Worm (Caenorhabditis elegans) whole organism, young adult: ENCODE results near the gene T02D1.9.

Experiments used
- B0019.2 ChIP-seq: fragments of 200-800 bp; sonication (Bioruptor generic); conservative IDR thresholded peaks from 2 replicates; pipeline ENCODE4 v1.3.6; 2022; ENCODE audit warnings: missing genetic modification reagents, missing genetic modification characterization, missing compliant biosample characterization
- B0035.1 ChIP-seq: sonication (generic microtip); optimal IDR thresholded peaks from 2 replicates; lab custom pipeline; 2016; ENCODE audit warnings: missing genetic modification characterization, mild to moderate bottlenecking, missing compliant biosample characterization, missing genotype, missing genetic modification reagents
- B0336.3 ChIP-seq: fragments of 200-800 bp; sonication (Bioruptor generic); IDR thresholded peaks from 2 replicates; pipeline ENCODE4 v1.3.6; 2022; ENCODE audit warnings: missing genetic modification characterization, missing compliant biosample characterization
- D2030.7 ChIP-seq: fragments of 200-800 bp; sonication (Bioruptor generic); IDR thresholded peaks from 2 replicates; pipeline ENCODE4 v1.3.6; 2022; ENCODE audit warnings: missing genetic modification reagents, missing genetic modification characterization, missing compliant biosample characterization
- F22D6.2 ChIP-seq: sonication (generic microtip); optimal IDR thresholded peaks from 2 replicates; lab custom pipeline; 2016; ENCODE audit warnings: mild to moderate bottlenecking, missing genetic modification characterization, missing compliant biosample characterization
- F23B12.7 ChIP-seq: sonication (generic microtip); optimal IDR thresholded peaks from 2 replicates; lab custom pipeline; 2017; ENCODE audit warnings: missing genetic modification characterization, mild to moderate bottlenecking, missing compliant biosample characterization, antibody characterized with exemption, moderate library complexity; ENCODE audit not compliant: insufficient read depth
- F37B4.10 ChIP-seq: fragments of 200-800 bp; sonication (Bioruptor generic); IDR thresholded peaks from 2 replicates; pipeline ENCODE4 v1.3.6; 2022; ENCODE audit warnings: missing genetic modification characterization, missing compliant biosample characterization
- F39B2.1 ChIP-seq: fragments of 200-800 bp; sonication (Bioruptor generic); IDR thresholded peaks from 2 replicates; pipeline ENCODE4 v1.3.6; 2022; ENCODE audit warnings: missing genetic modification reagents, missing genetic modification characterization, missing compliant biosample characterization
- F52B5.7 ChIP-seq: sonication (generic microtip); optimal IDR thresholded peaks from 2 replicates; lab custom pipeline; 2016; ENCODE audit warnings: mild to moderate bottlenecking, missing genetic modification characterization, missing compliant biosample characterization
- F57A8.1 ChIP-seq: fragments of 200-800 bp; sonication (Bioruptor generic); optimal IDR thresholded peaks from 2 replicates; lab custom pipeline; 2018; ENCODE audit warnings: mild to moderate bottlenecking, missing genetic modification characterization, moderate library complexity, missing compliant biosample characterization
- F57C9.4 ChIP-seq: sonication (generic microtip); optimal IDR thresholded peaks from 2 replicates; lab custom pipeline; 2017; ENCODE audit warnings: mild to moderate bottlenecking, missing genetic modification characterization, missing compliant biosample characterization
- K12H6.12 ChIP-seq: fragments of 200-800 bp; sonication (Bioruptor generic); optimal IDR thresholded peaks from 2 replicates; lab custom pipeline; 2018; ENCODE audit warnings: mild to moderate bottlenecking, missing genetic modification characterization, missing compliant biosample characterization
- Y53F4B.3 ChIP-seq: fragments of 200-800 bp; sonication (Bioruptor generic); IDR thresholded peaks from 2 replicates; pipeline ENCODE4 v1.3.6; 2022; ENCODE audit warnings: missing genetic modification reagents, missing genetic modification characterization, missing compliant biosample characterization
- Y95B8A.8 ChIP-seq: fragments of 200-800 bp; sonication (Bioruptor generic); IDR thresholded peaks from 2 replicates; pipeline ENCODE4 v1.3.6; 2022; ENCODE audit warnings: missing genetic modification reagents, missing genetic modification characterization, missing compliant biosample characterization
- ZK185.1 ChIP-seq: sonication (generic microtip); optimal IDR thresholded peaks from 2 replicates; lab custom pipeline; 2016; ENCODE audit warnings: mild to moderate bottlenecking, missing genetic modification characterization, missing compliant biosample characterization; ENCODE audit not compliant: poor library complexity, severe bottlenecking
- aptf-2 ChIP-seq: fragments of 200-800 bp; sonication (Bioruptor generic); conservative IDR thresholded peaks from 2 replicates; pipeline ENCODE4 v1.3.6; 2022; ENCODE audit warnings: missing genetic modification reagents, missing genetic modification characterization, missing compliant biosample characterization
- athp-1 ChIP-seq: sonication (generic microtip); optimal IDR thresholded peaks from 2 replicates; lab custom pipeline; 2017; ENCODE audit warnings: mild to moderate bottlenecking, missing genetic modification characterization, missing compliant biosample characterization
- bed-1 ChIP-seq: fragments of 200-800 bp; sonication (Bioruptor generic); IDR thresholded peaks from 2 replicates; pipeline ENCODE4 v1.3.6; 2022; ENCODE audit warnings: missing genetic modification reagents, missing genetic modification characterization, missing compliant biosample characterization
- bed-2 ChIP-seq: fragments of 200-800 bp; sonication (Bioruptor generic); IDR thresholded peaks from 2 replicates; pipeline ENCODE4 v1.3.6; 2022; ENCODE audit warnings: missing genetic modification reagents, missing genetic modification characterization, missing compliant biosample characterization
- cebp-1 ChIP-seq, 2 experiments: fragments of 200-800 bp in 1 of 2; sonication (Bioruptor generic) in 1 of 2; sonication (generic microtip) in 1 of 2; IDR thresholded peaks in 1 of 2; optimal IDR thresholded peaks in 1 of 2; 2 replicates each; pipeline versions ENCODE4 v1.3.6 to Lab custom; 2017 to 2022; ENCODE audit warnings: missing compliant biosample characterization in 2 of 2, missing genetic modification characterization in 2 of 2, mild to moderate bottlenecking in 1 of 2, missing genetic modification reagents in 1 of 2, moderate library complexity in 1 of 2
- chd-7 ChIP-seq: sonication (generic microtip); optimal IDR thresholded peaks from 2 replicates; lab custom pipeline; 2016; ENCODE audit warnings: mild to moderate bottlenecking, missing genetic modification characterization, moderate library complexity, missing compliant biosample characterization
- die-1 ChIP-seq: sonication (generic microtip); optimal IDR thresholded peaks from 2 replicates; lab custom pipeline; 2016; ENCODE audit warnings: missing genotype, mild to moderate bottlenecking, missing genetic modification characterization, missing compliant biosample characterization
- dpff-1 ChIP-seq: sonication (generic microtip); optimal IDR thresholded peaks from 2 replicates; lab custom pipeline; 2017; ENCODE audit warnings: mild to moderate bottlenecking, missing genetic modification characterization, missing compliant biosample characterization
- dpl-1 ChIP-seq: fragments of 150-350 bp; optimal IDR thresholded peaks from 2 replicates; lab custom pipeline; 2014; ENCODE audit warnings: missing biosample characterization, missing genetic modification reagents, missing genetic modification characterization
- ets-4 ChIP-seq: fragments of 200-800 bp; sonication (Bioruptor generic); optimal IDR thresholded peaks from 2 replicates; lab custom pipeline; 2018; ENCODE audit warnings: mild to moderate bottlenecking, missing genetic modification characterization, missing compliant biosample characterization
- him-1 ChIP-seq: sonication (generic microtip); optimal IDR thresholded peaks from 2 replicates; lab custom pipeline; 2016; ENCODE audit warnings: missing genotype, missing genetic modification reagents, missing genetic modification characterization, missing compliant biosample characterization
- hlh-26 ChIP-seq: fragments of 200-800 bp; sonication (Bioruptor generic); conservative IDR thresholded peaks from 2 replicates; pipeline ENCODE4 v1.3.6; 2022; ENCODE audit warnings: missing genetic modification reagents, missing genetic modification characterization, missing compliant biosample characterization
- let-526 ChIP-seq: fragments of 200-800 bp; sonication (Bioruptor generic); IDR thresholded peaks from 2 replicates; pipeline ENCODE4 v1.3.6; 2022; ENCODE audit warnings: missing genetic modification reagents, missing genetic modification characterization, missing compliant biosample characterization
- lin-26 ChIP-seq: fragments of 200-800 bp; sonication (Bioruptor generic); IDR thresholded peaks from 2 replicates; pipeline ENCODE4 v1.3.6; 2022; ENCODE audit warnings: missing genetic modification reagents, missing genetic modification characterization, missing compliant biosample characterization
- lsl-1 ChIP-seq: fragments of 200-800 bp; sonication (Bioruptor generic); optimal IDR thresholded peaks from 2 replicates; lab custom pipeline; 2018; ENCODE audit warnings: mild to moderate bottlenecking, missing genetic modification characterization, moderate library complexity, missing compliant biosample characterization
- lsy-27 ChIP-seq: sonication (generic microtip); optimal IDR thresholded peaks from 2 replicates; lab custom pipeline; 2017; ENCODE audit warnings: missing genetic modification characterization, mild to moderate bottlenecking, missing compliant biosample characterization, antibody characterized with exemption, missing genotype, borderline replicate concordance; ENCODE audit not compliant: insufficient read depth
- madf-8 ChIP-seq: fragments of 200-800 bp; sonication (Bioruptor generic); conservative IDR thresholded peaks from 2 replicates; pipeline ENCODE4 v1.3.6; 2022; ENCODE audit warnings: missing genetic modification reagents, missing genetic modification characterization, missing compliant biosample characterization
- mxl-1 ChIP-seq: sonication (generic microtip); optimal IDR thresholded peaks from 2 replicates; lab custom pipeline; 2016; ENCODE audit warnings: missing genetic modification characterization, missing compliant biosample characterization
- nhr-27 ChIP-seq: fragments of 200-800 bp; sonication (Bioruptor generic); optimal IDR thresholded peaks from 2 replicates; lab custom pipeline; 2018; ENCODE audit warnings: mild to moderate bottlenecking, missing genetic modification characterization, moderate library complexity, missing compliant biosample characterization
- pbrm-1 ChIP-seq: fragments of 200-800 bp; sonication (Bioruptor generic); IDR thresholded peaks from 2 replicates; pipeline ENCODE4 v1.3.6; 2022; ENCODE audit warnings: missing genetic modification reagents, missing genetic modification characterization, missing compliant biosample characterization
- repo-1 ChIP-seq: sonication (generic microtip); optimal IDR thresholded peaks from 2 replicates; lab custom pipeline; 2017; ENCODE audit warnings: mild to moderate bottlenecking, missing genetic modification characterization, missing compliant biosample characterization
- snpc-1.1 ChIP-seq: sonication (generic microtip); optimal IDR thresholded peaks from 2 replicates; lab custom pipeline; 2017; ENCODE audit warnings: missing genetic modification characterization, mild to moderate bottlenecking, missing compliant biosample characterization, antibody characterized with exemption, moderate library complexity, missing genotype, missing genetic modification reagents; ENCODE audit not compliant: insufficient read depth
- snpc-3.4 ChIP-seq: sonication (generic microtip); optimal IDR thresholded peaks from 2 replicates; lab custom pipeline; 2017; ENCODE audit warnings: missing genetic modification characterization, mild to moderate bottlenecking, missing compliant biosample characterization, antibody characterized with exemption, moderate library complexity, missing genotype, missing genetic modification reagents
- tbp1 ChIP-seq: fragments of 200-800 bp; sonication (Bioruptor generic); optimal IDR thresholded peaks from 2 replicates; lab custom pipeline; 2018; ENCODE audit warnings: mild to moderate bottlenecking, missing genetic modification characterization, missing compliant biosample characterization
- tlf-1 ChIP-seq: fragments of 200-800 bp; sonication (Bioruptor generic); optimal IDR thresholded peaks from 2 replicates; lab custom pipeline; 2018; ENCODE audit warnings: mild to moderate bottlenecking, missing genetic modification characterization, missing compliant biosample characterization
- unc-130 ChIP-seq: sonication (generic microtip); optimal IDR thresholded peaks from 2 replicates; lab custom pipeline; 2016; ENCODE audit warnings: missing genetic modification reagents, missing genetic modification characterization, missing compliant biosample characterization
- zfh-2 ChIP-seq: fragments of 200-800 bp; sonication (Bioruptor generic); conservative IDR thresholded peaks from 2 replicates; pipeline ENCODE4 v1.3.6; 2022; ENCODE audit warnings: missing genetic modification reagents, missing genetic modification characterization, missing compliant biosample characterization
- ztf-18 ChIP-seq: sonication (generic microtip); optimal IDR thresholded peaks from 2 replicates; lab custom pipeline; 2016; ENCODE audit warnings: missing genotype, mild to moderate bottlenecking, missing genetic modification characterization, missing compliant biosample characterization
- ztf-25 ChIP-seq: fragments of 200-800 bp; sonication (Bioruptor generic); IDR thresholded peaks from 2 replicates; pipeline ENCODE4 v1.3.6; 2022; ENCODE audit warnings: missing genetic modification reagents, missing genetic modification characterization, missing compliant biosample characterization
- ztf-3 ChIP-seq: fragments of 200-800 bp; sonication (Bioruptor generic); optimal IDR thresholded peaks from 2 replicates; lab custom pipeline; 2018; ENCODE audit warnings: mild to moderate bottlenecking, missing genetic modification characterization, missing compliant biosample characterization

Gene T02D1.9

ce11 chrIV:17407491-17407890 is at the start of gene T02D1.9:
Gene T02D1.9, minus strand, starts transcription at chrIV:17407591.
- TF ChIP-seq tbp1 (GFP tag; lab: Kevin White, UChicago) (no peak), unc-130 (no peak), dpff-1 (no peak), lsl-1 (no peak), F39B2.1 (GFP tag; lab: Robert Waterston, UW) (no peak), hlh-26 (GFP tag; lab: Robert Waterston, UW) (no peak), snpc-1.1 (no peak), B0019.2 (GFP tag; lab: Robert Waterston, UW) (no peak), bed-1 (no peak), F57A8.1 (GFP tag; lab: Kevin White, UChicago) (no peak), F23B12.7 (tag; lab: Kevin White, UChicago) (no peak), madf-8 (GFP tag; lab: Robert Waterston, UW) (no peak), F37B4.10 (GFP tag; lab: Robert Waterston, UW) (no peak), die-1 (no peak), nhr-27 (no peak), repo-1 (no peak), Y95B8A.8 (GFP tag; lab: Robert Waterston, UW) (no peak)

ce11 chrIV:17453996-17454395 is 46.6 kb upstream of the T02D1.9 start:
- TF ChIP-seq Y53F4B.3 (GFP tag; lab: Robert Waterston, UW) (no peak), F57A8.1 (GFP tag; lab: Kevin White, UChicago) (no peak), him-1 (tag; lab: Kevin White, UChicago) (no peak), mxl-1 (tag; lab: Kevin White, UChicago) (no peak), ets-4 (GFP tag; lab: Kevin White, UChicago) (no peak), ZK185.1 (no peak), D2030.7 (GFP tag; lab: Robert Waterston, UW) (no peak), B0035.1 (tag; lab: Kevin White, UChicago) (no peak), zfh-2 (GFP tag; lab: Robert Waterston, UW) (no peak), F57C9.4 (tag; lab: Kevin White, UChicago) (no peak), aptf-2 (no peak), ztf-25 (GFP tag; lab: Robert Waterston, UW) (no peak), ztf-18 (no peak), athp-1 (tag; lab: Kevin White, UChicago) (no peak)

- TF ChIP-seq F22D6.2 (no peak), bed-1 (no peak), B0336.3 (GFP tag; lab: Robert Waterston, UW) (no peak), tlf-1 (GFP tag; lab: Kevin White, UChicago) (no peak), snpc-3.4 (tag; lab: Kevin White, UChicago) (no peak), chd-7 (tag; lab: Kevin White, UChicago) (no peak), K12H6.12 (tag; lab: Kevin White, UChicago) (no peak), F39B2.1 (GFP tag; lab: Robert Waterston, UW) (no peak), lin-26 (GFP tag; lab: Robert Waterston, UW) (no peak), dpl-1 (no peak), F52B5.7 (tag; lab: Kevin White, UChicago) (no peak), cebp-1 (GFP tag; IDR thresholded peaks at IDR 0.05; lab: Robert Waterston, UW) (no peak), cebp-1 (tag; optimal IDR thresholded peaks at IDR 0.05; lab: Kevin White, UChicago) (no peak), let-526 (GFP tag; lab: Robert Waterston, UW) (no peak), pbrm-1 (GFP tag; lab: Robert Waterston, UW) (no peak), bed-2 (GFP tag; lab: Robert Waterston, UW) (no peak), lsy-27 (tag; lab: Kevin White, UChicago) (no peak), unc-130 (no peak), ztf-3 (no peak)
Measured at ce11 chrIV:17453200-17453599, 45.8 kb upstream of the T02D1.9 start.
